Fruit fly (Drosophila melanogaster): ENCODE measurements around the gene ETHR.

Gene ETHR

DNA sequence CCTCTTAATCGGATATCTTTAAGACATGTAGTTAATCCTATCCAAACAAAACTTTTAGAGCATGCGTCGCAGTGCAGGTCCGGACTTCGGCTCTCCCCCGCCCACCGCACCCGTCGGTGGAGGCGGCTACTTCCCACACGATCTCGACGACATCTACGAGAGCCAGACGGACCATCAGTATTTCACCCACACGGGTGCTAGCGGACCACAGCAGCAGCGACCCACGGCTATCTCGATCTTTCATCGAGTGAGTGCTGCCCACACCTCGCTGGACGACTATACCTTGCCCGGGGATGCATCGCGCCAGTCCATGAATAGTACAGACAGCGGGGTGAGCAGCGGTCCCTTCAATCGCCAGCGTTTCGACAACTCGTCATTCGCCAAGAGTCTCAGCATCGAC is 45.2 kb upstream of the ETHR start:
- TF ChIP-seq pan (optimal IDR thresholded peaks at IDR 0.05): no peak
- TF ChIP-seq GATAd (GFP tag; optimal IDR thresholded peaks at IDR 0.05): no peak
- TF ChIP-seq h (GFP tag; optimal IDR thresholded peaks at IDR 0.05): no peak
- TF ChIP-seq tai (GFP tag; optimal IDR thresholded peaks at IDR 0.05): no peak
- TF ChIP-seq rgr (GFP tag; optimal IDR thresholded peaks at IDR 0.05): no peak
- TF ChIP-seq Sp1 (GFP tag; optimal IDR thresholded peaks at IDR 0.05): no peak
- TF ChIP-seq foxo (GFP tag; optimal IDR thresholded peaks at IDR 0.05): no peak
- no peak for TF ChIP-seq dl (GFP tag; optimal IDR thresholded peaks at IDR 0.05; ENCODE audit: insufficient read depth in 1 of 2, partially characterized antibody in 2 of 2)
- no peak for TF ChIP-seq Dif (GFP tag; optimal IDR thresholded peaks at IDR 0.05; ENCODE audit: partially characterized antibody)
- no peak for TF ChIP-seq fru (GFP tag; optimal IDR thresholded peaks at IDR 0.05)
- no peak for TF ChIP-seq dmrt93B (GFP tag; optimal IDR thresholded peaks at IDR 0.05)
- TF ChIP-seq woc (GFP tag; optimal IDR thresholded peaks at IDR 0.05): no peak

DNA sequence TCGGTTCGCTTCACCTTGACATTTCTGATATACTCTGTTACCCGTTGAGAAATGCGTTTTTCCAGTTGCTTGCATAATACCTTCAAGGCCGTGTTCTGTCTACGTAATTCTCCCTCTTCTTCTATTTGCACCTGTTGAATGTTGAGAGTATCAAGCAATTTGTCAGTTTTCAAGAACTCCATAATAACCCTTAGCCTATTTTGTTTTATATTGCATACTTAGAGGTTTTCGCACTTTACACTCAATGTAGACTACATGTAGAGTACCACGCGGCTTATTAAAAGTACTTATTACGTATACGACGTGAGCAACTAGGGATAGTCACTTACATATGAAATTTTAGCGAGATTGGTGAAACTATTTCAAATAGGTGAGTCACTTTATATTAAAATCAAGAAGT is 43.7 kb upstream of the ETHR start:
- peak; percentile 0 for TF ChIP-seq psq (GFP tag; optimal IDR thresholded peaks at IDR 0.05)
- TF ChIP-seq foxo (GFP tag; optimal IDR thresholded peaks at IDR 0.05): no peak

DNA sequence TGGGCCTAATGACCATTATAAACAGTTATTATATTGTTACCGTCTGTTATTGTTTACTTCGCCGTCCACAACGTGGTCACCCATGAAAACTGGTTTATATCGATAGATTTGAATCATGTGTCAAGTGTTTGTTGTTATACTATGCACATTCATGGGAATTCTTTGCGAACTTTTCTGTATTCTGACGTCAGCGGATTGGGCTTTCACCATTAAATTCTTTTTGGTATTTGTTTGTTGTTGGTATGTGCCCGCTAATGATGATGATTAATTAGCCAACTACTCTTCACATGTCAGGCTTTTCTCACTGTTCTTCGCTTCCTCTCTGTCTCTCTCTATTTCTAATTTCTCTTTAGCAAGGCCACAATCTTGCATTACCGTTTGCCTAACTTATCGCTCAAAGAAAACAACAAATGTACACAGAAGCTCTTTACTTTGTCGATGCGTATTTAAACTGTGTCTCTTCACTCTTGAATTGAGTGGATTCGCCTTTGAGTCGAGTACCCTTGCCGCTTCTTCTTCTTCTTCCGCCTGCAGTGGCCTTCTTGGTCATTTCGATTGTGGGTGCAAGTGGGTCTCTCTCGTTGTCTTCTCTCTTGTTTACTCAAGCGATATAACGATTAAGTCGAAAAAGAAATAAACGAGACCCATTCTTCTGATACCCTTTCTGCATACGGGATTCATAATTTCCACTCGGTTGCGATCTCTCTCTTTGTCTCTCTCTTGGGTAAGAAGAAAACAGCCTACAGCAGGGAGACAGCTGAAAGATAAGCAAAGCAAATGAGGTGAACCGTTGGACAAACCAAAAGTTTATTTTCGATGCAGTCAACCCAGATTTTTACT is 42.9 kb upstream of the ETHR start:
- TF ChIP-seq Vsx2 (GFP tag; optimal IDR thresholded peaks at IDR 0.05; ENCODE audit: partially characterized antibody) (peak; percentile 4), Hr78 (GFP tag; optimal IDR thresholded peaks at IDR 0.05) (no peak), Rel (GFP tag; optimal IDR thresholded peaks at IDR 0.05) (no peak), Rel (tag; optimal IDR thresholded peaks at IDR 0.05) (peak; percentile 16), tai (GFP tag; optimal IDR thresholded peaks at IDR 0.05) (peak; percentile 16), Dif (GFP tag; optimal IDR thresholded peaks at IDR 0.05; ENCODE audit: partially characterized antibody) (peak; percentile 64), dl (GFP tag; optimal IDR thresholded peaks at IDR 0.05; ENCODE audit: insufficient read depth in 1 of 2, partially characterized antibody in 2 of 2) (peak; percentile 6 to 30)

- peak; percentile 58 for TF ChIP-seq psq (GFP tag; optimal IDR thresholded peaks at IDR 0.05)
- TF ChIP-seq Dfd (GFP tag; optimal IDR thresholded peaks at IDR 0.05): no peak
- peak in 1 of 2 experiments; percentile 81 for TF ChIP-seq foxo (GFP tag; optimal IDR thresholded peaks at IDR 0.05)
- TF ChIP-seq HLH106 (tag; optimal IDR thresholded peaks at IDR 0.05): peak; percentile 66
- TF ChIP-seq Sp1 (GFP tag; optimal IDR thresholded peaks at IDR 0.05): peak; percentile 68
- TF ChIP-seq rgr (GFP tag; optimal IDR thresholded peaks at IDR 0.05): peak; percentile 80
- TF ChIP-seq br (GFP tag; optimal IDR thresholded peaks at IDR 0.05): peak; percentile 77
- TF ChIP-seq dsf (GFP tag; optimal IDR thresholded peaks at IDR 0.05; ENCODE audit: borderline replicate concordance): no peak
- peak; percentile 85 for TF ChIP-seq ey (GFP tag; optimal IDR thresholded peaks at IDR 0.05)
- peak; percentile 42 for TF ChIP-seq dmrt93B (GFP tag; optimal IDR thresholded peaks at IDR 0.05)
- TF ChIP-seq woc (GFP tag; optimal IDR thresholded peaks at IDR 0.05): peak; percentile 49
- TF ChIP-seq Hr78 (GFP tag; optimal IDR thresholded peaks at IDR 0.05): no peak
- no peak for TF ChIP-seq Hr83 (GFP tag; optimal IDR thresholded peaks at IDR 0.05; ENCODE audit: poor library complexity, severe bottlenecking)
- TF ChIP-seq pan (optimal IDR thresholded peaks at IDR 0.05): no peak
- peak; percentile 76 for TF ChIP-seq sv (GFP tag; optimal IDR thresholded peaks at IDR 0.05)
- peak; percentile 85 for TF ChIP-seq h (GFP tag; optimal IDR thresholded peaks at IDR 0.05)
- no peak for TF ChIP-seq CrebA (GFP tag; optimal IDR thresholded peaks at IDR 0.05; ENCODE audit: borderline replicate concordance)
- TF ChIP-seq lola (GFP tag; optimal IDR thresholded peaks at IDR 0.05): no peak
- peak; percentile 50 for TF ChIP-seq Hnf4 (GFP tag; optimal IDR thresholded peaks at IDR 0.05)
- TF ChIP-seq Rel (GFP tag; optimal IDR thresholded peaks at IDR 0.05): no peak
- no peak for TF ChIP-seq Rel (tag; optimal IDR thresholded peaks at IDR 0.05)
- TF ChIP-seq N (GFP tag; optimal IDR thresholded peaks at IDR 0.05): no peak
- TF ChIP-seq Myc (optimal IDR thresholded peaks at IDR 0.05): no peak
- TF ChIP-seq Dif (GFP tag; optimal IDR thresholded peaks at IDR 0.05; ENCODE audit: partially characterized antibody): peak; percentile 85
- no peak for TF ChIP-seq jim (GFP tag; optimal IDR thresholded peaks at IDR 0.05)
- TF ChIP-seq Abd-B (GFP tag; optimal IDR thresholded peaks at IDR 0.05): no peak
- TF ChIP-seq OdsH (GFP tag; optimal IDR thresholded peaks at IDR 0.05): peak; percentile 77
- no peak for TF ChIP-seq Jra (GFP tag; optimal IDR thresholded peaks at IDR 0.05)
- TF ChIP-seq Vsx2 (GFP tag; optimal IDR thresholded peaks at IDR 0.05; ENCODE audit: partially characterized antibody): peak; percentile 23
- peak; percentile 90 for TF ChIP-seq fru (GFP tag; optimal IDR thresholded peaks at IDR 0.05)
- no peak for TF ChIP-seq sage (GFP tag; optimal IDR thresholded peaks at IDR 0.05)
- TF ChIP-seq CG9705 (GFP tag; optimal IDR thresholded peaks at IDR 0.05): no peak
- TF ChIP-seq Mio (GFP tag; optimal IDR thresholded peaks at IDR 0.05): no peak
- no peak for TF ChIP-seq usp (GFP tag; optimal IDR thresholded peaks at IDR 0.05)
- peak; percentile 64 to 81 for TF ChIP-seq dl (GFP tag; optimal IDR thresholded peaks at IDR 0.05; ENCODE audit: insufficient read depth in 1 of 2, partially characterized antibody in 2 of 2)
- TF ChIP-seq GATAd (GFP tag; optimal IDR thresholded peaks at IDR 0.05): no peak
- TF ChIP-seq brk (GFP tag; optimal IDR thresholded peaks at IDR 0.05): peak; percentile 28
- no peak for TF ChIP-seq tai (GFP tag; optimal IDR thresholded peaks at IDR 0.05)
- peak; percentile 65 for TF ChIP-seq CG32264 (GFP tag; optimal IDR thresholded peaks at IDR 0.05)
Measured at dm6 chr3R:21204500-21205167, 42.2 kb upstream of the ETHR start.
